Fruit fly (Drosophila melanogaster): ENCODE measurements around the gene Sgt.

Gene Sgt

dm6 chr2L:17429788-17430587 is 41.4 kb upstream of the Sgt start (continued):
- TF ChIP-seq inv (GFP tag; IDR thresholded peaks at IDR 0.05; ENCODE audit: partially characterized antibody): no peak
- peak; percentile 53 for TF ChIP-seq CG4617 (GFP tag; optimal IDR thresholded peaks at IDR 0.05; ENCODE audit: borderline replicate concordance)
- peak; percentile 87 for TF ChIP-seq abd-A (tag; optimal IDR thresholded peaks at IDR 0.05)
- peak; percentile 74 for TF ChIP-seq otp (GFP tag; IDR thresholded peaks at IDR 0.05)
- TF ChIP-seq Oli (tag; optimal IDR thresholded peaks at IDR 0.05): peak; percentile 98
- peak; percentile 52 for TF ChIP-seq pum (GFP tag; optimal IDR thresholded peaks at IDR 0.05)
- peak; percentile 20 for TF ChIP-seq CG1603 (tag; optimal IDR thresholded peaks at IDR 0.05)
- peak; percentile 78; the same call in 2 of the 3 replicates for TF ChIP-seq CG11560 (tag; IDR thresholded peaks at IDR 0.05)
- TF ChIP-seq CG13123 (GFP tag; optimal IDR thresholded peaks at IDR 0.05): peak; percentile 65
- TF ChIP-seq D19B (GFP tag; optimal IDR thresholded peaks at IDR 0.05): peak; percentile 84
- peak; percentile 39 for TF ChIP-seq tx (GFP tag; optimal IDR thresholded peaks at IDR 0.05)
- TF ChIP-seq NK7.1 (GFP tag; optimal IDR thresholded peaks at IDR 0.05): peak; percentile 17
- TF ChIP-seq CG9609 (GFP tag; optimal IDR thresholded peaks at IDR 0.05): peak; percentile 34
- TF ChIP-seq kay (GFP tag; optimal IDR thresholded peaks at IDR 0.05): no peak
- TF ChIP-seq Bdp1 (GFP tag; optimal IDR thresholded peaks at IDR 0.05): peak; percentile 26
- TF ChIP-seq ftz-f1 (GFP tag; optimal IDR thresholded peaks at IDR 0.05): peak; percentile 95
- TF ChIP-seq disco-r (GFP tag; optimal IDR thresholded peaks at IDR 0.05): peak; percentile 26
- no peak for TF ChIP-seq CG14860 (GFP tag; IDR thresholded peaks at IDR 0.05; ENCODE audit: partially characterized antibody)
- TF ChIP-seq CG31224 (GFP tag; IDR thresholded peaks at IDR 0.05): peak; percentile 80
- TF ChIP-seq CG7786 (GFP tag; optimal IDR thresholded peaks at IDR 0.05): peak; percentile 37
- TF ChIP-seq z (GFP tag; IDR thresholded peaks at IDR 0.05): 0 out of 3 replicates have a peak, but pooled peaks have one; percentile 36
- TF ChIP-seq Dip2 (GFP tag; IDR thresholded peaks at IDR 0.05): peak; percentile 40; the same call in 1 of the 2 replicates
- TF ChIP-seq C15 (GFP tag; IDR thresholded peaks at IDR 0.05): peak; percentile 72; the same call in 1 of the 3 replicates
- peak; percentile 88 for TF ChIP-seq Doc2 (GFP tag; IDR thresholded peaks at IDR 0.05)
- TF ChIP-seq btn (GFP tag; optimal IDR thresholded peaks at IDR 0.05): no peak
- TF ChIP-seq CG9876 (GFP tag; optimal IDR thresholded peaks at IDR 0.05): no peak
- TF ChIP-seq CG6654 (GFP tag; optimal IDR thresholded peaks at IDR 0.05): peak; percentile 85
- TF ChIP-seq Rx (GFP tag; IDR thresholded peaks at IDR 0.05): peak; percentile 72
- peak; percentile 100 for TF ChIP-seq CG31441 (GFP tag; IDR thresholded peaks at IDR 0.05)
- peak; percentile 99 for TF ChIP-seq gem (tag; optimal IDR thresholded peaks at IDR 0.05)
- TF ChIP-seq Antp (GFP tag; optimal IDR thresholded peaks at IDR 0.05): no peak
- TF ChIP-seq Mes4 (GFP tag; optimal IDR thresholded peaks at IDR 0.05): peak; percentile 30
- TF ChIP-seq slou (GFP tag; optimal IDR thresholded peaks at IDR 0.05): peak; percentile 54
- TF ChIP-seq unpg (GFP tag; optimal IDR thresholded peaks at IDR 0.05): peak; percentile 98
- no peak for TF ChIP-seq Scr (GFP tag; IDR thresholded peaks at IDR 0.05; ENCODE audit: partially characterized antibody)
- TF ChIP-seq Spps (tag; optimal IDR thresholded peaks at IDR 0.05): peak; percentile 94
- TF ChIP-seq ERR (GFP tag; optimal IDR thresholded peaks at IDR 0.05): no peak
- TF ChIP-seq Opbp (GFP tag; IDR thresholded peaks at IDR 0.05; ENCODE audit: partially characterized antibody): no peak
- TF ChIP-seq CG10209 (GFP tag; optimal IDR thresholded peaks at IDR 0.05): peak; percentile 97
- TF ChIP-seq Stat92E (GFP tag; optimal IDR thresholded peaks at IDR 0.05): no peak
- peak; percentile 88 for TF ChIP-seq Hand (GFP tag; optimal IDR thresholded peaks at IDR 0.05)
- no peak for TF ChIP-seq usp (GFP tag; optimal IDR thresholded peaks at IDR 0.05)
- TF ChIP-seq CG6689 (GFP tag; IDR thresholded peaks at IDR 0.05): peak; percentile 97
- no peak for TF ChIP-seq CG10565 (GFP tag; optimal IDR thresholded peaks at IDR 0.05)
- TF ChIP-seq hbn (GFP tag; IDR thresholded peaks at IDR 0.05; ENCODE audit: partially characterized antibody): no peak
- TF ChIP-seq CG17912 (GFP tag; optimal IDR thresholded peaks at IDR 0.05): no peak
- no peak for TF ChIP-seq sc (optimal IDR thresholded peaks at IDR 0.05)
- peak; percentile 92 for TF ChIP-seq sc (GFP tag; optimal IDR thresholded peaks at IDR 0.05)
- peak; percentile 44 for TF ChIP-seq CG5245 (GFP tag; optimal IDR thresholded peaks at IDR 0.05)
